Worm (Caenorhabditis elegans) whole organism, L4/young adult: ENCODE data around the gene K01D12.7.

Source experiments
- W03F9.2 ChIP-seq: fragments of 150-350 bp; optimal IDR thresholded peaks from 2 replicates; lab custom pipeline; 2014; ENCODE audit warnings: missing biosample characterization, missing genetic modification characterization
- dao-5 ChIP-seq: sonication (generic microtip); optimal IDR thresholded peaks from 2 replicates; lab custom pipeline; 2016; ENCODE audit warnings: missing genotype, missing genetic modification characterization, moderate library complexity, missing compliant biosample characterization

ce11 chrV:12365104-12365503, 36.2 kb downstream of the K01D12.7 start, which contains the start of gene fipr-2:
- TF ChIP-seq dao-5 (tag; lab: Kevin White, UChicago) (no peak), W03F9.2 (tag; lab: Kevin White, UChicago) (no peak)
